Worm (Caenorhabditis elegans) whole organism, midembryonic: ENCODE results near the gene ZK1290.13.

Experiments
- T22C8.4 ChIP-seq: fragments of 200-800 bp; sonication (Bioruptor generic); IDR thresholded peaks from 2 replicates; pipeline ENCODE4 v1.3.6; 2022; ENCODE audit warnings: missing genetic modification characterization, missing compliant biosample characterization
- cog-1 ChIP-seq: sonication (generic microtip); optimal IDR thresholded peaks from 2 replicates; lab custom pipeline; 2016; ENCODE audit warnings: missing genetic modification characterization, missing compliant biosample characterization
- flt-1 ChIP-seq: fragments of 200-800 bp; sonication (Bioruptor generic); IDR thresholded peaks from 2 replicates; pipeline ENCODE4 v1.3.6; 2022; ENCODE audit warnings: missing genetic modification characterization, missing compliant biosample characterization
- klf-2 ChIP-seq: fragments of 200-800 bp; sonication (Bioruptor generic); conservative IDR thresholded peaks from 2 replicates; pipeline ENCODE4 v1.3.6; 2022; ENCODE audit warnings: missing genetic modification reagents, missing genetic modification characterization, missing compliant biosample characterization
- med-1 ChIP-seq: sonication (generic microtip); optimal IDR thresholded peaks from 2 replicates; lab custom pipeline; 2017; ENCODE audit warnings: missing genetic modification characterization, mild to moderate bottlenecking, missing compliant biosample characterization, antibody characterized with exemption, missing genetic modification reagents; ENCODE audit not compliant: insufficient read depth
- ref-1 ChIP-seq: fragments of 200-800 bp; sonication (Bioruptor generic); conservative IDR thresholded peaks from 2 replicates; pipeline ENCODE4 v1.3.6; 2022; ENCODE audit warnings: missing genetic modification reagents, missing genetic modification characterization, missing compliant biosample characterization
- tab-1 ChIP-seq: fragments of 200-800 bp; sonication (Bioruptor generic); IDR thresholded peaks from 2 replicates; pipeline ENCODE4 v1.3.6; 2022; ENCODE audit warnings: missing genetic modification characterization, missing compliant biosample characterization
- ztf-23 ChIP-seq: fragments of 200-800 bp; sonication (Bioruptor generic); IDR thresholded peaks from 2 replicates; pipeline ENCODE4 v1.3.6; 2022; ENCODE audit warnings: missing genetic modification reagents, missing genetic modification characterization, missing compliant biosample characterization
- ztf-29 ChIP-seq: fragments of 200-800 bp; sonication (Bioruptor generic); IDR thresholded peaks from 2 replicates; pipeline ENCODE4 v1.3.6; 2022; ENCODE audit warnings: missing genetic modification reagents, missing genetic modification characterization, missing compliant biosample characterization

The ZK1290.13 gene

ce11 chrII:7545364-7545763, 10.6 kb downstream of the ZK1290.13 start:
- TF ChIP-seq ref-1 (no peak), flt-1 (no peak), tab-1 (no peak), klf-2 (GFP tag; lab: Robert Waterston, UW) (no peak), med-1 (no peak)

ce11 chrII:7547269-7547668, 12.5 kb downstream of the ZK1290.13 start:
- no peak for TF ChIP-seq klf-2 (GFP tag; lab: Robert Waterston, UW)
- TF ChIP-seq tab-1: no peak
- no peak for TF ChIP-seq ztf-29 (GFP tag; lab: Robert Waterston, UW)
- no peak for TF ChIP-seq T22C8.4 (GFP tag; lab: Robert Waterston, UW)
- no peak for TF ChIP-seq flt-1
- TF ChIP-seq ztf-23 (GFP tag; lab: Robert Waterston, UW): no peak
- no peak for TF ChIP-seq cog-1 (tag; lab: Kevin White, UChicago)
- TF ChIP-seq med-1: no peak
- no peak for TF ChIP-seq ref-1

ce11 chrII:7548044-7548443, 13.2 kb downstream of the ZK1290.13 start, which contains the start of gene fbxa-224:
Gene fbxa-224 (minus strand): TSS chrII:7548144.
- TF ChIP-seq ztf-29 (GFP tag; lab: Robert Waterston, UW) (no peak), T22C8.4 (GFP tag; lab: Robert Waterston, UW) (no peak), tab-1 (no peak), flt-1 (no peak), ref-1 (no peak), klf-2 (GFP tag; lab: Robert Waterston, UW) (no peak), med-1 (no peak), ztf-23 (GFP tag; lab: Robert Waterston, UW) (no peak), cog-1 (tag; lab: Kevin White, UChicago) (no peak)

- TF ChIP-seq med-1 (no peak), ztf-29 (GFP tag; lab: Robert Waterston, UW) (no peak), klf-2 (GFP tag; lab: Robert Waterston, UW) (no peak), ref-1 (no peak), cog-1 (tag; lab: Kevin White, UChicago) (no peak)
Observed at ce11 chrII:7549035-7549434, 14.2 kb downstream of the ZK1290.13 start, which contains the start of gene tph-1. Gene tph-1 (plus strand): TSS chrII:7549335.

ce11 chrII:7553806-7554205, 19.0 kb downstream of the ZK1290.13 start, which contains the start of gene ZK1290.10:
Gene ZK1290.10 (minus strand): TSS chrII:7553906.
- no peak for TF ChIP-seq T22C8.4 (GFP tag; lab: Robert Waterston, UW)
- TF ChIP-seq flt-1: no peak
- no peak for TF ChIP-seq ref-1
- no peak for TF ChIP-seq ztf-29 (GFP tag; lab: Robert Waterston, UW)
- TF ChIP-seq med-1: no peak
- TF ChIP-seq cog-1 (tag; lab: Kevin White, UChicago): no peak
- TF ChIP-seq klf-2 (GFP tag; lab: Robert Waterston, UW): no peak

ce11 chrII:7554716-7555247, 20.0 kb downstream of the ZK1290.13 start:
- TF ChIP-seq tab-1 (no peak), T22C8.4 (GFP tag; lab: Robert Waterston, UW) (no peak), klf-2 (GFP tag; lab: Robert Waterston, UW) (no peak), ref-1 (no peak), flt-1 (no peak), ztf-29 (GFP tag; lab: Robert Waterston, UW) (no peak), cog-1 (tag; lab: Kevin White, UChicago) (no peak), med-1 (no peak), ztf-23 (GFP tag; lab: Robert Waterston, UW) (no peak)

ce11 chrII:7555454-7555853, 20.6 kb downstream of the ZK1290.13 start, which contains the start of gene ZK1290.14:
Gene ZK1290.14 (minus strand): TSS chrII:7555592.
- TF ChIP-seq cog-1 (tag; lab: Kevin White, UChicago) (no peak), med-1 (no peak), ztf-29 (GFP tag; lab: Robert Waterston, UW) (no peak), flt-1 (no peak), tab-1 (no peak)

ce11 chrII:7557981-7558380, 23.2 kb downstream of the ZK1290.13 start:
- TF ChIP-seq flt-1: no peak
- TF ChIP-seq tab-1: no peak
- no peak for TF ChIP-seq med-1
- TF ChIP-seq ref-1: no peak
- no peak for TF ChIP-seq ztf-23 (GFP tag; lab: Robert Waterston, UW)

- TF ChIP-seq flt-1: no peak
- no peak for TF ChIP-seq tab-1
- no peak for TF ChIP-seq ref-1
- no peak for TF ChIP-seq cog-1 (tag; lab: Kevin White, UChicago)
- no peak for TF ChIP-seq T22C8.4 (GFP tag; lab: Robert Waterston, UW)
- TF ChIP-seq ztf-23 (GFP tag; lab: Robert Waterston, UW): no peak
- TF ChIP-seq ztf-29 (GFP tag; lab: Robert Waterston, UW): no peak
- no peak for TF ChIP-seq klf-2 (GFP tag; lab: Robert Waterston, UW)
- no peak for TF ChIP-seq med-1
Observed at ce11 chrII:7558864-7559263, 24.1 kb downstream of the ZK1290.13 start.

ce11 chrII:7560844-7561243, 26.0 kb downstream of the ZK1290.13 start:
- TF ChIP-seq ztf-23 (GFP tag; lab: Robert Waterston, UW) (no peak), cog-1 (tag; lab: Kevin White, UChicago) (no peak), tab-1 (no peak), ztf-29 (GFP tag; lab: Robert Waterston, UW) (no peak), ref-1 (no peak), med-1 (no peak), klf-2 (GFP tag; lab: Robert Waterston, UW) (no peak), T22C8.4 (GFP tag; lab: Robert Waterston, UW) (no peak), flt-1 (no peak)

- no peak for TF ChIP-seq ztf-23 (GFP tag; lab: Robert Waterston, UW)
- TF ChIP-seq flt-1: no peak
- no peak for TF ChIP-seq klf-2 (GFP tag; lab: Robert Waterston, UW)
- no peak for TF ChIP-seq T22C8.4 (GFP tag; lab: Robert Waterston, UW)
- no peak for TF ChIP-seq tab-1
- no peak for TF ChIP-seq ref-1
- TF ChIP-seq cog-1 (tag; lab: Kevin White, UChicago): no peak
- TF ChIP-seq ztf-29 (GFP tag; lab: Robert Waterston, UW): no peak
- no peak for TF ChIP-seq med-1
Observed at ce11 chrII:7561494-7561893, 26.7 kb downstream of the ZK1290.13 start, which contains the start of the genes ZK1290.11 and ZK1290.1. Gene ZK1290.11 (minus strand): TSS chrII:7561594. Gene ZK1290.1 (plus strand): TSS chrII:7561764.
